Fruit fly (Drosophila melanogaster) whole organism, embryonic: ENCODE data around the gene Ugt316A1.

Source experiments
- BtbVII ChIP-seq: fragments of 200-800 bp; sonication (Bioruptor generic); optimal IDR thresholded peaks from 3 replicates; lab custom pipeline; 2017; ENCODE audit warnings: missing biosample characterization, mild to moderate bottlenecking, missing genetic modification characterization
- CG10431 ChIP-seq: fragments of 200-800 bp; sonication (Bioruptor generic); optimal IDR thresholded peaks from 3 replicates; lab custom pipeline; 2018; ENCODE audit warnings: missing biosample characterization, mild to moderate bottlenecking, missing genetic modification characterization
- CG10543 ChIP-seq: fragments of 200-800 bp; sonication (Bioruptor generic); optimal IDR thresholded peaks from 3 replicates; lab custom pipeline; 2017; ENCODE audit warnings: missing biosample characterization, mild to moderate bottlenecking, missing genetic modification characterization, moderate library complexity
- CG10979 ChIP-seq: fragments of 200-800 bp; sonication (Bioruptor generic); optimal IDR thresholded peaks from 2 replicates; lab custom pipeline; 2018; ENCODE audit warnings: missing biosample characterization, mild to moderate bottlenecking, missing genetic modification characterization, moderate library complexity
- CG11093 ChIP-seq: fragments of 200-800 bp; sonication (Bioruptor generic); IDR thresholded peaks from 3 replicates; pipeline ENCODE4 v1.3.6; 2022; ENCODE audit warnings: missing biosample characterization, missing genetic modification characterization
- CG1233 ChIP-seq: fragments of 200-800 bp; sonication (Bioruptor generic); optimal IDR thresholded peaks from 4 replicates; lab custom pipeline; 2018; ENCODE audit warnings: missing biosample characterization, mild to moderate bottlenecking, missing genetic modification characterization
- CG13296 ChIP-seq: fragments of 200-800 bp; sonication (Bioruptor generic); optimal IDR thresholded peaks from 3 replicates; lab custom pipeline; 2018; ENCODE audit warnings: missing biosample characterization, mild to moderate bottlenecking, missing genetic modification characterization
- CG13894 ChIP-seq: fragments of 200-800 bp; sonication (Bioruptor generic); optimal IDR thresholded peaks from 3 replicates; lab custom pipeline; 2018; ENCODE audit warnings: missing biosample characterization, mild to moderate bottlenecking, missing genetic modification characterization, moderate library complexity
- CG15696 ChIP-seq: fragments of 200-800 bp; sonication (Bioruptor generic); optimal IDR thresholded peaks from 2 replicates; lab custom pipeline; 2019; ENCODE audit warnings: missing biosample characterization, mild to moderate bottlenecking, missing genetic modification characterization, moderate library complexity
- CG30020 ChIP-seq: fragments of 200-800 bp; optimal IDR thresholded peaks from 2 replicates; lab custom pipeline; 2019; ENCODE audit warnings: missing biosample characterization, mild to moderate bottlenecking, missing genetic modification characterization, moderate library complexity
- CG3065 ChIP-seq: fragments of 200-800 bp; sonication (Bioruptor generic); optimal IDR thresholded peaks from 2 replicates; lab custom pipeline; 2016; ENCODE audit warnings: missing biosample characterization, missing genetic modification characterization
- CG31224 ChIP-seq: fragments of 200-800 bp; sonication (Bioruptor generic); IDR thresholded peaks from 2 replicates; pipeline ENCODE4 v1.3.6; 2022; ENCODE audit warnings: missing biosample characterization, missing genetic modification characterization
- CG43689 ChIP-seq: fragments of 200-800 bp; sonication (Bioruptor generic); IDR thresholded peaks from 2 replicates; pipeline ENCODE4 v1.3.6; 2022; ENCODE audit warnings: missing biosample characterization, missing genetic modification characterization
- CG7745 ChIP-seq: fragments of 200-800 bp; sonication (Bioruptor generic); optimal IDR thresholded peaks from 2 replicates; lab custom pipeline; 2018; ENCODE audit warnings: missing biosample characterization, mild to moderate bottlenecking, missing genetic modification characterization, moderate library complexity
- CG8089 ChIP-seq: fragments of 200-800 bp; sonication (Bioruptor generic); optimal IDR thresholded peaks from 3 replicates; lab custom pipeline; 2016; ENCODE audit warnings: missing biosample characterization, missing genetic modification characterization
- CG9727 ChIP-seq: fragments of 200-800 bp; sonication (Bioruptor generic); optimal IDR thresholded peaks from 3 replicates; lab custom pipeline; 2017; ENCODE audit warnings: missing biosample characterization, mild to moderate bottlenecking, missing genetic modification characterization
- CkIIα-i1 ChIP-seq: fragments of 200-800 bp; sonication (Bioruptor generic); IDR thresholded peaks from 2 replicates; pipeline ENCODE4 v1.3.6; 2022; ENCODE audit warnings: missing biosample characterization, missing genetic modification characterization
- CrebB ChIP-seq: fragments of 200-800 bp; sonication (Bioruptor generic); optimal IDR thresholded peaks from 3 replicates; lab custom pipeline; 2018; ENCODE audit warnings: missing biosample characterization, mild to moderate bottlenecking, missing genetic modification characterization
- Fer1 ChIP-seq: fragments of 200-800 bp; sonication (Bioruptor generic); optimal IDR thresholded peaks from 2 replicates; lab custom pipeline; 2017; ENCODE audit warnings: missing biosample characterization, mild to moderate bottlenecking, missing genetic modification characterization
- Hr51 ChIP-seq, 2 experiments: fragments of 200-800 bp; sonication (Bioruptor generic); optimal IDR thresholded peaks; 2 replicates in 1 of 2; 3 replicates in 1 of 2; lab custom pipeline; 2016 to 2018; ENCODE audit warnings: missing biosample characterization in 2 of 2, missing genetic modification characterization in 2 of 2, mild to moderate bottlenecking in 1 of 2, moderate library complexity in 1 of 2
- Nf-YB ChIP-seq: fragments of 200-800 bp; sonication (Bioruptor generic); optimal IDR thresholded peaks from 3 replicates; lab custom pipeline; 2019; ENCODE audit warnings: missing biosample characterization, mild to moderate bottlenecking, missing genetic modification characterization, moderate library complexity
- TFAM ChIP-seq: fragments of 200-800 bp; sonication (Bioruptor generic); optimal IDR thresholded peaks from 2 replicates; lab custom pipeline; 2017; ENCODE audit warnings: missing biosample characterization, missing genetic modification characterization, inconsistent platforms
- ac ChIP-seq: fragments of 200-800 bp; sonication (Bioruptor generic); optimal IDR thresholded peaks from 3 replicates; lab custom pipeline; 2017; ENCODE audit warnings: missing biosample characterization, mild to moderate bottlenecking, missing genetic modification characterization
- amos ChIP-seq: fragments of 200-800 bp; sonication (Bioruptor generic); IDR thresholded peaks from 2 replicates; pipeline ENCODE4 v1.3.6; 2022; ENCODE audit warnings: missing biosample characterization, missing genetic modification characterization; ENCODE audit not compliant: partially characterized antibody
- bab2 ChIP-seq: fragments of 200-800 bp; sonication (Bioruptor generic); optimal IDR thresholded peaks from 2 replicates; lab custom pipeline; 2016; ENCODE audit warnings: missing biosample characterization, missing genetic modification characterization
- caup ChIP-seq: fragments of 200-800 bp; sonication (Bioruptor generic); optimal IDR thresholded peaks from 3 replicates; lab custom pipeline; 2017; ENCODE audit warnings: missing biosample characterization, mild to moderate bottlenecking, missing genetic modification characterization, moderate library complexity; ENCODE audit not compliant: severe bottlenecking
- cg ChIP-seq: fragments of 200-800 bp; sonication (Bioruptor generic); optimal IDR thresholded peaks from 3 replicates; lab custom pipeline; 2019; ENCODE audit warnings: missing biosample characterization, mild to moderate bottlenecking, missing genetic modification characterization, moderate library complexity
- dimm ChIP-seq: fragments of 200-800 bp; sonication (Bioruptor generic); IDR thresholded peaks from 2 replicates; pipeline ENCODE4 v1.3.6; 2022; ENCODE audit warnings: missing biosample characterization, missing genetic modification characterization
- emc ChIP-seq: fragments of 200-800 bp; sonication (Bioruptor generic); optimal IDR thresholded peaks from 2 replicates; lab custom pipeline; 2016; ENCODE audit warnings: missing biosample characterization, missing genetic modification characterization
- eve ChIP-seq, 2 experiments: fragments of >200 bp; optimal IDR thresholded peaks; 2 replicates each; lab custom pipeline; 2017; ENCODE audit warnings: missing biosample characterization in 2 of 2, missing genetic modification characterization in 2 of 2
- h ChIP-seq: fragments of >200 bp; optimal IDR thresholded peaks from 2 replicates; lab custom pipeline; 2017
- inv ChIP-seq: fragments of 200-800 bp; sonication (Bioruptor generic); IDR thresholded peaks from 2 replicates; pipeline ENCODE4 v1.3.6; 2022; ENCODE audit warnings: missing biosample characterization, missing genetic modification characterization; ENCODE audit not compliant: partially characterized antibody
- kah ChIP-seq: fragments of 200-800 bp; sonication (Bioruptor generic); optimal IDR thresholded peaks from 2 replicates; lab custom pipeline; 2018; ENCODE audit warnings: missing biosample characterization, mild to moderate bottlenecking, missing genetic modification characterization
- ken ChIP-seq: fragments of 200-800 bp; sonication (Bioruptor generic); IDR thresholded peaks from 3 replicates; pipeline ENCODE4 v1.3.6; 2022; ENCODE audit warnings: missing biosample characterization, missing genetic modification characterization
- nom ChIP-seq: fragments of 200-800 bp; sonication (Bioruptor generic); optimal IDR thresholded peaks from 2 replicates; lab custom pipeline; 2017; ENCODE audit warnings: missing biosample characterization, missing genetic modification characterization, mild to moderate bottlenecking, moderate library complexity, missing genetic modification reagents
- p53 ChIP-seq: fragments of 200-800 bp; sonication (Bioruptor generic); optimal IDR thresholded peaks from 2 replicates; lab custom pipeline; 2016; ENCODE audit warnings: missing biosample characterization, missing genetic modification characterization
- pho ChIP-seq: fragments of 200-800 bp; sonication (Bioruptor generic); optimal IDR thresholded peaks from 2 replicates; lab custom pipeline; 2016; ENCODE audit warnings: missing biosample characterization, missing genetic modification characterization
- ranshi ChIP-seq: fragments of 200-800 bp; sonication (Bioruptor generic); IDR thresholded peaks from 2 replicates; pipeline ENCODE4 v1.3.6; 2022; ENCODE audit warnings: missing biosample characterization, missing genetic modification characterization
- sd ChIP-seq: fragments of 200-800 bp; sonication (Bioruptor generic); optimal IDR thresholded peaks from 3 replicates; lab custom pipeline; 2018; ENCODE audit warnings: missing biosample characterization, mild to moderate bottlenecking, missing genetic modification characterization, moderate library complexity
- sisA ChIP-seq: fragments of 200-800 bp; sonication (Bioruptor generic); IDR thresholded peaks from 2 replicates; pipeline ENCODE4 v1.3.6; 2022; ENCODE audit warnings: missing biosample characterization, missing genetic modification characterization
- sob ChIP-seq: fragments of 200-800 bp; sonication (Bioruptor generic); IDR thresholded peaks from 2 replicates; pipeline ENCODE4 v1.3.6; 2022; ENCODE audit warnings: missing biosample characterization, missing genetic modification characterization
- sr ChIP-seq: fragments of 200-800 bp; sonication (Bioruptor generic); IDR thresholded peaks from 3 replicates; pipeline ENCODE4 v1.3.6; 2022; ENCODE audit warnings: missing biosample characterization, missing genetic modification characterization
- tll ChIP-seq, 2 experiments: fragments of 200-800 bp in 1 of 2; fragments of >200 bp in 1 of 2; sonication (Bioruptor generic) in 1 of 2; optimal IDR thresholded peaks; 2 replicates each; lab custom pipeline; 2017 to 2019; ENCODE audit warnings: missing biosample characterization in 2 of 2, missing genetic modification characterization in 2 of 2, mild to moderate bottlenecking in 1 of 2, moderate library complexity in 1 of 2
- trem ChIP-seq: fragments of 200-800 bp; optimal IDR thresholded peaks from 3 replicates; lab custom pipeline; 2019; ENCODE audit warnings: missing biosample characterization, mild to moderate bottlenecking, missing genetic modification characterization, moderate library complexity
- usp ChIP-seq: fragments of >200 bp; optimal IDR thresholded peaks from 2 replicates; lab custom pipeline; 2017; ENCODE audit warnings: missing biosample characterization, missing genetic modification characterization
- zen2 ChIP-seq: fragments of 200-800 bp; sonication (Bioruptor generic); IDR thresholded peaks from 3 replicates; pipeline ENCODE4 v1.3.6; 2022; ENCODE audit warnings: missing biosample characterization, missing genetic modification characterization; ENCODE audit not compliant: partially characterized antibody

Ugt316A1 gene

dm6 chr3L:19071173-19071844 lies 8.7 kb upstream of the Ugt316A1 start (continued):
- TF ChIP-seq caup (GFP tag; lab: Kevin White, UChicago) (peak; percentile 45), CG10543 (GFP tag; lab: Kevin White, UChicago) (peak; percentile 69), CG11093 (no peak), CG13894 (tag; lab: Kevin White, UChicago) (peak; percentile 78), Nf-YB (GFP tag; lab: Kevin White, UChicago) (no peak), zen2 (GFP tag; lab: Robert Waterston, UW) (no peak), sd (tag; lab: Kevin White, UChicago) (peak; percentile 80), CG15696 (tag; lab: Kevin White, UChicago) (no peak), CG9727 (GFP tag; lab: Kevin White, UChicago) (no peak), sob (0 out of 2 replicates have a peak, but pooled peaks have one; percentile 7), BtbVII (GFP tag; lab: Kevin White, UChicago) (peak; percentile 19), emc (GFP tag; lab: Kevin White, UChicago) (no peak), Fer1 (peak; percentile 70), amos (GFP tag; lab: Robert Waterston, UW) (no peak), CG8089 (GFP tag; lab: Kevin White, UChicago) (no peak), CG1233 (GFP tag; lab: Kevin White, UChicago) (no peak), trem (tag; lab: Kevin White, UChicago) (no peak), dimm (GFP tag; lab: Robert Waterston, UW) (no peak), h (lab: Kevin White, UChicago) (no peak), CG13296 (GFP tag; lab: Kevin White, UChicago) (peak; percentile 3), tll (GFP tag; optimal IDR thresholded peaks at IDR 0.05; lab: Kevin White, UChicago) (no peak), bab2 (GFP tag; lab: Kevin White, UChicago) (no peak), sisA (no peak), CG7745 (tag; lab: Kevin White, UChicago) (no peak), TFAM (GFP tag; lab: Kevin White, UChicago) (no peak), Hr51 (GFP tag; optimal IDR thresholded peaks at IDR 0.05; lab: Kevin White, UChicago) (no peak), CG31224 (GFP tag; lab: Robert Waterston, UW) (peak; percentile 11; the same call in 1 of the 2 replicates), CG3065 (GFP tag; lab: Kevin White, UChicago) (no peak), ranshi (GFP tag; lab: Robert Waterston, UW) (no peak), inv (no peak), nom (GFP tag; lab: Kevin White, UChicago) (no peak), CG43689 (GFP tag; lab: Robert Waterston, UW) (no peak), cg (GFP tag; lab: Kevin White, UChicago) (peak; percentile 42), kah (GFP tag; lab: Kevin White, UChicago) (no peak), CkIIα-i1 (GFP tag; lab: Robert Waterston, UW) (no peak), ken (GFP tag; lab: Robert Waterston, UW) (0 out of 3 replicates have a peak, but pooled peaks have one; percentile 20), ac (no peak), usp (GFP tag; lab: Kevin White, UChicago) (no peak), CrebB (tag; lab: Kevin White, UChicago) (no peak), p53 (no peak), eve (GFP tag; optimal IDR thresholded peaks at IDR 0.05; lab: Kevin White, UChicago) (peak in 1 of 2 experiments; percentile 53), CG10431 (GFP tag; lab: Kevin White, UChicago) (no peak), sr (GFP tag; lab: Robert Waterston, UW) (peak; percentile 98), pho (GFP tag; lab: Kevin White, UChicago) (no peak), CG30020 (tag; lab: Kevin White, UChicago) (no peak), CG10979 (no peak)
- TF ChIP-seq, all 482 proteins: peak for 104
